Worm (Caenorhabditis elegans) whole organism, L3 larva: Measurements from ENCODE around the gene ZK1248.19.

ENCODE experiments used
- ceh-82 ChIP-seq: fragments of 150-350 bp; optimal IDR thresholded peaks from 2 replicates; lab custom pipeline; 2014; ENCODE audit warnings: missing biosample characterization, missing genetic modification characterization
- unc-62 ChIP-seq: fragments of 150-350 bp; sonication (generic microtip); optimal IDR thresholded peaks from 4 replicates; lab custom pipeline; 2014; ENCODE audit warnings: missing biosample characterization, missing genetic modification reagents, missing genetic modification characterization

DNA sequence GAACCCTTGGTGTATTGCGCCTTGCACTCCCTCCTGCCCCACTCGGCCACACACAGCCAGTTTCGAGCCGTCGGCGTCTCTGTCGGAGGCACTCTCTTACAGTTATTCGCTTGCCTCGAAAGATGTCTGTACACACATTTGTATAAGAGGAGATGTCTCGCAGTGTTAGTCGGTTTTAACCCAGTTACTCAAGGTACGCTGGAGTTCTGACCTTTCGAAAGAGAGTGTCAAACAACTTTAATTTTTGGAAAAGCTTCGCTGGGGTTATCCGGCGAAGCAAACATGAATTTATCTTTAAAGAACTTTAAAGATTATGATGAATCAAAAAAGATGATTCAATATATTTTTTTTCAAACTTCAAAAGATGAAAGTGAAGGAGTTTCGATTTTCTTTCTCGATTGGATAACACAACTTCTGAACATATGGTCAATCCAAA lies 5.5 kb upstream of the ZK1248.19 start:
- peak; percentile 74 for TF ChIP-seq unc-62 (GFP tag; lab: Kevin White, UChicago)
- peak; percentile 96 for TF ChIP-seq ceh-82 (tag; lab: Kevin White, UChicago)
